Fruit fly (Drosophila melanogaster) S2 (cell line): ENCODE data around the gene CG43446.

Experiments used
- CG8478 ChIP-seq: fragments of >200 bp; optimal IDR thresholded peaks from 2 replicates; lab custom pipeline; 2018
- CTCF ChIP-seq, 2 experiments: fragments of >200 bp; optimal IDR thresholded peaks; 2 replicates each; lab custom pipeline; 2018

DNA sequence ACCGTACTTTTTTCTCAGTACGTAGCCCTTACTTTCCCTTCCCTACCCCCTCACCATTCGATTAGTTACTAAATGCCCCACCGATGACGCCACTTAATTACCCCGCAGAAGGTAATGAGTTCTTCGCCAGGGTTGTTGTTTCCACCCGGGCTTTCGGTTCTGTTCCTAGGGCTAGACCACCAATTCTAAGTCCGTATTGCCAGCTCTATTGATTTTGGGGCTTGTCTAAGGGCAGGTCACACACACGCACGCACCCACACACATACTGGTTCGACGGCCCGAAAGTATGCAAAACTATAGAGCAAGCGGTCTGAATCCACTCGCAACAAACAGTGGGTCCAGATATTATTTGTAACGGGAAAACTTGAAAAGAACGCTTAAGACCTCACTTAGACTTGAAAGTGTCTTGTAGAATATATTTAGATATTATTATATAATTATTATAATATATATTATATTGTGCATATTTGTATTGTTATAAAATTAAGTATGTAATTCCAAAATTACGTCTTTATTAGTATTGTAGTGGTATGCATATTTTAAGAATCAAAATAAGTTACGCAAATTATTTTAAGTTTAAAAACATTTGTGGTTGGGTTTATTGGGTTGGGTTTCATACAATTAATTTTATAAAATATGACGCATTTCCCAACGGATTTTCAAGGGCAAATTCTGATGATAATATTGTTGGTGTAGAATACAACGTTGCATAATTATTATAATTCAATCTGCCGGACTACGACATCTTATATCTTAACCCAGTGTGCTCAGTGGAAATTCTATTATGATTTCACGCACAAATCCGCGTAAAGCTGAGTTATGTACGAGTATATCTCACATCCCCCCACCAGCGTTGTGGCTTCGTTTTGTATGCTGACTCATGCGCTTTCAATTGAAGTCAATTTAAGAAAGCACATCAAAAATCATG lies 37.7 kb downstream of the CG43446 start:
- TF ChIP-seq CG8478 (no peak), CTCF (optimal IDR thresholded peaks at IDR 0.05; lab: Kevin White, UChicago) (peak; percentile 66 to 76)
